Worm (Caenorhabditis elegans) whole organism, early embryonic: ENCODE data around the gene F18F11.4.

ENCODE experiments used
- B0310.2 ChIP-seq: sonication (generic microtip); optimal IDR thresholded peaks from 2 replicates; lab custom pipeline; 2016; ENCODE audit warnings: mild to moderate bottlenecking, missing genetic modification characterization, missing compliant biosample characterization
- ama-1 ChIP-seq: fragments of 150-350 bp; optimal IDR thresholded peaks from 2 replicates; lab custom pipeline; 2014
- ceh-36 ChIP-seq: sonication (generic microtip); optimal IDR thresholded peaks from 2 replicates; lab custom pipeline; 2016; ENCODE audit warnings: missing genetic modification characterization, inconsistent platforms, missing compliant biosample characterization
- flt-1 ChIP-seq: fragments of 200-800 bp; sonication (Bioruptor generic); IDR thresholded peaks from 2 replicates; pipeline ENCODE4 v1.3.6; 2022; ENCODE audit warnings: missing genetic modification characterization, missing compliant biosample characterization

DNA sequence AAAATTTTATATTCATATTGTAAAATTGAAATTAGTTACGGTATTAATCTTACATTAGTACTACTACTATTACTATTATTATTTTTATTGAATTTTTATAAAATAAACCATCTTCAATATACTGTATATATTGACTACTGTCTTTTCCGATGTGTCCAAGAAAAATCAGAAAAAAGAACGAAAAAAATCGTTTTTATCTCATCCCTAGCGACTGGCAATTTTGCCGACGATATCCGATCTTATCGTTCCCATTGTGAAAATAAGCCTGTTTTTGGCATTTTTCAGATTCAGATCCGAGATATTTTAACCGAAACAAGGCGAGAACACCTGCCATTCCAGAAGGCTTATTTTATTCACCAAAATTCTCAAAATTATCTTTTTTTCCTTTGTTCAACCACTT, at the start of gene F18F11.4:
- TF ChIP-seq flt-1 (no peak), ama-1 (lab: Kevin White, UChicago) (no peak), B0310.2 (tag; lab: Kevin White, UChicago) (no peak), ceh-36 (tag; lab: Kevin White, UChicago) (no peak)
